Fruit fly (Drosophila melanogaster) whole organism, embryonic: Measurements from ENCODE around the gene HisCl1.

Experiments used
- CG16779 ChIP-seq: fragments of 200-800 bp; sonication (Bioruptor generic); IDR thresholded peaks from 2 replicates; pipeline ENCODE4 v1.3.6; 2022; ENCODE audit warnings: missing biosample characterization, missing genetic modification characterization
- CG2199 ChIP-seq: fragments of 200-800 bp; sonication (Bioruptor generic); IDR thresholded peaks from 3 replicates; pipeline ENCODE4 v1.3.6; 2022; ENCODE audit warnings: missing biosample characterization, missing genetic modification characterization
- CG2875 ChIP-seq: fragments of 200-800 bp; sonication (Bioruptor generic); optimal IDR thresholded peaks from 2 replicates; lab custom pipeline; 2017; ENCODE audit warnings: missing biosample characterization, mild to moderate bottlenecking, missing genetic modification characterization, missing genetic modification reagents
- CG9727 ChIP-seq: fragments of 200-800 bp; sonication (Bioruptor generic); optimal IDR thresholded peaks from 3 replicates; lab custom pipeline; 2017; ENCODE audit warnings: missing biosample characterization, mild to moderate bottlenecking, missing genetic modification characterization
- D ChIP-seq, 2 experiments: fragments of 200-800 bp in 1 of 2; fragments of >200 bp in 1 of 2; sonication (Bioruptor generic) in 1 of 2; optimal IDR thresholded peaks; 2 replicates in 1 of 2; 3 replicates in 1 of 2; lab custom pipeline; 2017; ENCODE audit warnings: mild to moderate bottlenecking in 1 of 2, missing biosample characterization in 1 of 2, missing genetic modification characterization in 1 of 2, missing genetic modification reagents in 1 of 2
- kay ChIP-seq: fragments of 200-800 bp; sonication (Bioruptor generic); optimal IDR thresholded peaks from 2 replicates; lab custom pipeline; 2016; ENCODE audit warnings: missing biosample characterization, missing genetic modification characterization
- org-1 ChIP-seq: fragments of 200-800 bp; sonication (Bioruptor generic); optimal IDR thresholded peaks from 2 replicates; lab custom pipeline; 2017; ENCODE audit warnings: missing biosample characterization, missing genetic modification characterization
- prd ChIP-seq, 3 experiments: fragments of >200 bp in 2 of 3; fragments of 200-800 bp in 1 of 3; sonication (Bioruptor generic) in 1 of 3; optimal IDR thresholded peaks in 2 of 3; IDR thresholded peaks in 1 of 3; 2 replicates in 2 of 3; 3 replicates in 1 of 3; pipeline versions ENCODE4 v1.3.6 to Lab custom; 2017 to 2022; ENCODE audit warnings: missing biosample characterization in 1 of 3, missing genetic modification characterization in 1 of 3
- psq ChIP-seq: fragments of 200-800 bp; sonication (Bioruptor generic); optimal IDR thresholded peaks from 2 replicates; lab custom pipeline; 2017; ENCODE audit warnings: missing biosample characterization, missing genetic modification characterization
- vvl ChIP-seq: fragments of 200-800 bp; sonication (Bioruptor generic); IDR thresholded peaks from 2 replicates; pipeline ENCODE4 v1.3.6; 2022; ENCODE audit warnings: missing biosample characterization, missing genetic modification characterization

dm6 chr3R:11833406-11833805 is 46.4 kb downstream of the HisCl1 start:
- no peak for TF ChIP-seq CG2199 (GFP tag; lab: Robert Waterston, UW)
- TF ChIP-seq CG2875 (GFP tag; lab: Kevin White, UChicago): no peak
- no peak for TF ChIP-seq D (optimal IDR thresholded peaks at IDR 0.05; lab: Kevin White, UChicago)
- TF ChIP-seq D (GFP tag; optimal IDR thresholded peaks at IDR 0.05; lab: Kevin White, UChicago): no peak
- no peak for TF ChIP-seq org-1 (GFP tag; lab: Kevin White, UChicago)
- no peak for TF ChIP-seq psq
- TF ChIP-seq vvl: no peak
- no peak for TF ChIP-seq kay (GFP tag; lab: Kevin White, UChicago)
- TF ChIP-seq CG16779 (GFP tag; lab: Robert Waterston, UW): no peak
- TF ChIP-seq prd (optimal IDR thresholded peaks at IDR 0.05; lab: Kevin White, UChicago): no peak
- no peak for TF ChIP-seq prd (GFP tag; IDR thresholded peaks at IDR 0.05; lab: Robert Waterston, UW)
- no peak for TF ChIP-seq CG9727 (GFP tag; lab: Kevin White, UChicago)
